Fruit fly (Drosophila melanogaster) S2 (cell line): Measurements from ENCODE around the gene Grik.

Experiments used
- CG8478 ChIP-seq: fragments of >200 bp; optimal IDR thresholded peaks from 2 replicates; lab custom pipeline; 2018
- CTCF ChIP-seq, 2 experiments: fragments of >200 bp; optimal IDR thresholded peaks; 2 replicates each; lab custom pipeline; 2018

dm6 chr3R:20955932-20956636, 54.3 kb downstream of the Grik start:
- TF ChIP-seq CTCF (optimal IDR thresholded peaks at IDR 0.05; lab: Kevin White, UChicago), result no peak
- TF ChIP-seq CG8478 (lab: Kevin White, UChicago), result no peak
